Worm (Caenorhabditis elegans): Measurements from ENCODE around the gene C36A4.4.
A peak's percentile ranks its signal among the peaks of the same experiment; 100 is the strongest.
"Not testable (repeated sequence)": the region's sequence is repeated elsewhere in the genome, so short reads cannot be mapped to it uniquely, and the experiment has no call there.

Gene C36A4.4

DNA sequence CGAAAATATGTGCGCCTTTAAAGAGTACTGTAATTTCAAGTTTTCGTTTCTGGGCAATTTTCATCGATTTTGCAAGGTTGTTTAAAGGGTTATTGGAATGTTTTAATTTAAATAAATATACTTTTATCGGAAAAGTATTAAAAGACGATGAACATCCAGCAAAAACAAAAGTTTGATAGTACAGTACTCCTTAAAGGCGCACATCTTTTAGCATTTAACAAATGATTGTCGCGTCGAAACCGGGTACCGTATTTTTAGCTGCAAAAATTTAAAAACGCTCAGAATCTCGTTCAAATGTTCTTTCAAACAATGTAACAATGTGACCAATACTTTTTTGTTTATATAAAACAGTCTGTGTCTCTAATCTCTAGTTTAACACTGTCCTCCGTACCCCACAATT, 3.1 kb downstream of the C36A4.4 start, which contains the start of gene C36A4.11:
TSS of gene C36A4.11 (plus strand) at position 301 of the 400 bp plus-strand sequence.
- not testable (repeated sequence) for TF ChIP-seq lsy-2, pax-3, mdl-1 (tag; optimal IDR thresholded peaks at IDR 0.05)

- TF ChIP-seq alr-1 (tag; optimal IDR thresholded peaks at IDR 0.05; ENCODE audit: borderline replicate concordance) (no peak), ceh-63 (GFP tag; optimal IDR thresholded peaks at IDR 0.05) (no peak), blmp-1 (tag; optimal IDR thresholded peaks at IDR 0.05) (peak; percentile 15), lin-35 (GFP tag; optimal IDR thresholded peaks at IDR 0.05) (no peak), ets-5 (GFP tag; IDR thresholded peaks at IDR 0.05) (no peak)
These were observed 3.8 kb downstream of the C36A4.4 start, which contains the start of gene cyp-25A3 for ce11 chrIII:3839635-3840034. cyp-25A3 (minus strand) TSS chrIII:3839735.

DNA sequence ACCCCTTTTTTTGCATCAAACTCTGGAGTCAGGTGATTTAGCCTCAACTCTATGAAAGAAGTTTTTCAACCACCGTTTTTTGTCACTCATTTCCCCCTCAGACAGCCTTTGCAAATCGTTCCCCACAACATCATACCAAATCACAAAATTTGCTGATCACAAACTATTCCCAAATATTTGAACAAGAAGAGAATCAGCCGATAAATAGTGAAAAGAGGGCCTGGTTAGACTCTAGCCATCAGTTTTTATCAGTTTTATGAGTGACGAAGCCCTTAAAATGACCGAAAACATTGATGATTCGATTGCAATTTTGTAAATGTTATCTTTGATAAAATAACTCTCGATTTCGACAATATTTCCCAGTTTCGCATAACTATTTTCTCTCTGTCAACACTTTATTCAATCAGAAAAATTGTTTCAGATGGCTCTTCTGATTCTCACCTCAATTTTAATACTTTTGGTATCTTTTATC, 8.6 kb downstream of the C36A4.4 start, which contains the start of gene cyp-25A2:
TSS of gene cyp-25A2 (plus strand) at position 422 of the 472 bp plus-strand sequence.
- TF ChIP-seq mef-2 (tag; optimal IDR thresholded peaks at IDR 0.05) (no peak), nhr-20 (tag; optimal IDR thresholded peaks at IDR 0.05) (peak; percentile 6), elt-2 (tag; optimal IDR thresholded peaks at IDR 0.05) (peak; percentile 73), pag-3 (tag; optimal IDR thresholded peaks at IDR 0.05; ENCODE audit: borderline replicate concordance, insufficient read depth) (no peak), unc-130 (tag; optimal IDR thresholded peaks at IDR 0.05) (no peak), mep-1 (tag; optimal IDR thresholded peaks at IDR 0.05) (no peak), efl-1 (optimal IDR thresholded peaks at IDR 0.05) (no peak), efl-1 (GFP tag; optimal IDR thresholded peaks at IDR 0.05 in 1 of 2) (peak in 1 of 2 experiments; percentile 66), nhr-76 (tag; optimal IDR thresholded peaks at IDR 0.05) (no peak)

ce11 chrIII:3832291-3832690, 11.1 kb downstream of the C36A4.4 start, which contains the start of gene cyp-25A1:
cyp-25A1 (plus strand) TSS chrIII:3832591.
- TF ChIP-seq nhr-12 (tag; optimal IDR thresholded peaks at IDR 0.05) (no peak), vab-15 (tag; optimal IDR thresholded peaks at IDR 0.05) (no peak), dsc-1 (tag; optimal IDR thresholded peaks at IDR 0.05) (no peak), ceh-63 (GFP tag; optimal IDR thresholded peaks at IDR 0.05) (no peak), lin-39 (tag; optimal IDR thresholded peaks at IDR 0.05) (no peak), ama-1 (optimal IDR thresholded peaks at IDR 0.05) (no peak), irx-1 (tag; optimal IDR thresholded peaks at IDR 0.05) (no peak), mab-9 (GFP tag; IDR thresholded peaks at IDR 0.05) (no peak), ceh-82 (tag; optimal IDR thresholded peaks at IDR 0.05) (no peak), lin-35 (GFP tag; optimal IDR thresholded peaks at IDR 0.05) (no peak), hlh-4 (tag; optimal IDR thresholded peaks at IDR 0.05) (no peak), lin-14 (GFP tag; optimal IDR thresholded peaks at IDR 0.05) (no peak), jun-1 (tag; optimal IDR thresholded peaks at IDR 0.05) (no peak), mef-2 (tag; optimal IDR thresholded peaks at IDR 0.05) (no peak), grh-1 (GFP tag; IDR thresholded peaks at IDR 0.05) (no peak), pag-3 (tag; optimal IDR thresholded peaks at IDR 0.05; ENCODE audit: borderline replicate concordance, insufficient read depth) (no peak), unc-62 (GFP tag; optimal IDR thresholded peaks at IDR 0.05) (no peak), mep-1 (tag; optimal IDR thresholded peaks at IDR 0.05) (no peak), C04F5.9 (tag; optimal IDR thresholded peaks at IDR 0.05) (no peak), nhr-19 (GFP tag; conservative IDR thresholded peaks at IDR 0.05) (no peak)

DNA sequence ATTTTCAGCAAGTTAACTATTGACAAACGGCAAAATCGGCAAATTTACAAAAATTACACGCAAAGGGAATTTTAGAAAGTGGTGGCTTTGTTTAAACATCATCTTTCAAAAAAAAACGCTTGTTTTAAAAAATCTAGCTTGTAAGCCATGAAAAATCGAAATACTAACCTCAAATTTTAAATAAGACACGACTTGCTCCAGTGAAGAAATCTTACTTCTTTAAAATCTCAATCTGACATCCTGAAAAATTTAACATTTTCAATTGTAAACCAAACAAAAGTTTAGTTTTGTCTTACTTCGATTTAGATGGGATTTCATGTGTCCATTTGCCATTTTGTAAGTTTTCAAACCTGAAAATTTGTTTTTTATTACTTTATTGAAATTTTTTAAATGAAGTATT, 11.6 kb downstream of the C36A4.4 start:
- TF ChIP-seq F16B12.6 (tag; optimal IDR thresholded peaks at IDR 0.05) (no peak), mdl-1 (tag; optimal IDR thresholded peaks at IDR 0.05) (no peak), unc-86 (tag; optimal IDR thresholded peaks at IDR 0.05) (no peak), elt-2 (tag; optimal IDR thresholded peaks at IDR 0.05) (no peak), fos-1 (tag; optimal IDR thresholded peaks at IDR 0.05) (no peak), mef-2 (tag; optimal IDR thresholded peaks at IDR 0.05) (no peak), fkh-10 (GFP tag; optimal IDR thresholded peaks at IDR 0.05) (no peak), lin-14 (GFP tag; optimal IDR thresholded peaks at IDR 0.05) (no peak), grh-1 (GFP tag; IDR thresholded peaks at IDR 0.05) (no peak), lir-3 (tag; optimal IDR thresholded peaks at IDR 0.05; ENCODE audit: poor library complexity) (no peak), mab-9 (GFP tag; IDR thresholded peaks at IDR 0.05) (no peak), snu-23 (GFP tag; optimal IDR thresholded peaks at IDR 0.05) (no peak)
